Fruit fly (Drosophila melanogaster) whole organism, prepupa: Measurements from ENCODE around the gene ppk28.

Source experiments
- Blimp-1 ChIP-seq: fragments of 200-800 bp; sonication (Bioruptor generic); optimal IDR thresholded peaks from 3 replicates; lab custom pipeline; 2017; ENCODE audit warnings: missing biosample characterization, missing genetic modification characterization, mild to moderate bottlenecking, moderate library complexity, missing genetic modification reagents
- CG10631 ChIP-seq: fragments of 200-800 bp; sonication (Bioruptor generic); optimal IDR thresholded peaks from 2 replicates; lab custom pipeline; 2016; ENCODE audit warnings: missing biosample characterization, missing genetic modification characterization
- CG10669 ChIP-seq: fragments of 200-800 bp; sonication (Bioruptor generic); optimal IDR thresholded peaks from 3 replicates; lab custom pipeline; 2018; ENCODE audit warnings: missing biosample characterization, mild to moderate bottlenecking, missing genetic modification characterization, moderate library complexity
- CG11294 ChIP-seq: fragments of 200-800 bp; sonication (Bioruptor generic); IDR thresholded peaks from 2 replicates; pipeline ENCODE4 v1.3.6; 2022; ENCODE audit warnings: missing biosample characterization, missing genetic modification characterization
- CG11902 ChIP-seq: fragments of 200-800 bp; sonication (Bioruptor generic); optimal IDR thresholded peaks from 3 replicates; lab custom pipeline; 2016; ENCODE audit warnings: missing biosample characterization, missing genetic modification characterization
- CG15336 ChIP-seq: fragments of 200-800 bp; sonication (Bioruptor generic); IDR thresholded peaks from 2 replicates; pipeline ENCODE4 v1.3.6; 2022; ENCODE audit warnings: missing biosample characterization, missing genetic modification characterization
- CG1621 ChIP-seq: fragments of 200-800 bp; sonication (Bioruptor generic); optimal IDR thresholded peaks from 3 replicates; lab custom pipeline; 2018; ENCODE audit warnings: missing biosample characterization, mild to moderate bottlenecking, missing genetic modification characterization
- CG16779 ChIP-seq: fragments of 200-800 bp; sonication (Bioruptor generic); optimal IDR thresholded peaks from 3 replicates; lab custom pipeline; 2017; ENCODE audit warnings: missing biosample characterization, mild to moderate bottlenecking, missing genetic modification characterization
- CG32006 ChIP-seq: fragments of 200-800 bp; sonication (Bioruptor generic); optimal IDR thresholded peaks from 3 replicates; lab custom pipeline; 2017; ENCODE audit warnings: missing biosample characterization, mild to moderate bottlenecking, missing genetic modification characterization
- CG34406 ChIP-seq: fragments of 200-800 bp; sonication (Bioruptor generic); optimal IDR thresholded peaks from 3 replicates; lab custom pipeline; 2016; ENCODE audit warnings: missing biosample characterization, missing genetic modification characterization
- CG3919 ChIP-seq: fragments of 200-800 bp; sonication (Bioruptor generic); optimal IDR thresholded peaks from 3 replicates; lab custom pipeline; 2016; ENCODE audit warnings: missing biosample characterization, missing genetic modification characterization
- CG6163 ChIP-seq: fragments of 200-800 bp; sonication (Bioruptor generic); IDR thresholded peaks from 3 replicates; pipeline ENCODE4 v1.3.6; 2022; ENCODE audit warnings: missing biosample characterization, missing genetic modification characterization
- CG6854 ChIP-seq: fragments of 200-800 bp; sonication (Bioruptor generic); optimal IDR thresholded peaks from 2 replicates; lab custom pipeline; 2017; ENCODE audit warnings: missing biosample characterization, mild to moderate bottlenecking, missing genetic modification characterization
- CG8119 ChIP-seq: fragments of 200-800 bp; sonication (Bioruptor generic); IDR thresholded peaks from 3 replicates; pipeline ENCODE4 v1.3.6; 2022; ENCODE audit warnings: missing biosample characterization, missing genetic modification characterization
- CG9139 ChIP-seq: fragments of 200-800 bp; sonication (Bioruptor generic); optimal IDR thresholded peaks from 3 replicates; lab custom pipeline; 2017; ENCODE audit warnings: missing biosample characterization, mild to moderate bottlenecking, missing genetic modification characterization
- Eip78C ChIP-seq: fragments of 200-800 bp; sonication (Bioruptor generic); peaks from one replicate; lab custom pipeline; 2016; ENCODE audit warnings: missing biosample characterization, missing genetic modification characterization
- Eip93F ChIP-seq: fragments of 200-800 bp; sonication (Bioruptor generic); optimal IDR thresholded peaks from 2 replicates; lab custom pipeline; 2016; ENCODE audit warnings: missing biosample characterization, mild to moderate bottlenecking, missing genetic modification characterization
- Ets21C ChIP-seq: fragments of 200-800 bp; sonication (Bioruptor generic); optimal IDR thresholded peaks from 3 replicates; lab custom pipeline; 2016; ENCODE audit warnings: missing biosample characterization, missing genetic modification characterization
- Ets96B ChIP-seq: fragments of 200-800 bp; optimal IDR thresholded peaks from 2 replicates; lab custom pipeline; 2019; ENCODE audit warnings: missing biosample characterization, mild to moderate bottlenecking, missing genetic modification characterization, moderate library complexity
- Gug ChIP-seq: fragments of 200-800 bp; sonication (Bioruptor generic); IDR thresholded peaks from 2 replicates; pipeline ENCODE4 v1.3.6; 2022; ENCODE audit warnings: missing biosample characterization, missing genetic modification characterization
- Hr38 ChIP-seq: sonication (Bioruptor generic); optimal IDR thresholded peaks from 2 replicates; lab custom pipeline; 2016; ENCODE audit warnings: missing biosample characterization, missing genetic modification characterization
- Hr39 ChIP-seq: fragments of 200-800 bp; sonication (Bioruptor generic); optimal IDR thresholded peaks from 2 replicates; lab custom pipeline; 2016; ENCODE audit warnings: missing biosample characterization, missing genetic modification characterization
- Hr4 ChIP-seq: fragments of 200-800 bp; sonication (Bioruptor generic); optimal IDR thresholded peaks from 3 replicates; lab custom pipeline; 2016; ENCODE audit warnings: missing biosample characterization, missing genetic modification characterization
- Lpt ChIP-seq: fragments of 200-800 bp; sonication (Bioruptor generic); optimal IDR thresholded peaks from 3 replicates; lab custom pipeline; 2016; ENCODE audit warnings: missing biosample characterization, missing genetic modification characterization
- Met ChIP-seq: fragments of 200-800 bp; sonication (Bioruptor generic); optimal IDR thresholded peaks from 3 replicates; lab custom pipeline; 2016; ENCODE audit warnings: missing biosample characterization, missing genetic modification characterization
- Smox ChIP-seq: fragments of 200-800 bp; sonication (Bioruptor generic); optimal IDR thresholded peaks from 3 replicates; lab custom pipeline; 2016; ENCODE audit warnings: missing biosample characterization, missing genetic modification characterization
- Sox102F ChIP-seq: fragments of 200-800 bp; sonication (Bioruptor generic); optimal IDR thresholded peaks from 2 replicates; lab custom pipeline; 2016; ENCODE audit warnings: missing biosample characterization, mild to moderate bottlenecking, missing genetic modification characterization
- Sox15 ChIP-seq: fragments of 200-800 bp; sonication (Bioruptor generic); optimal IDR thresholded peaks from 3 replicates; lab custom pipeline; 2016; ENCODE audit warnings: missing biosample characterization, missing genetic modification characterization
- acj6 ChIP-seq: fragments of 200-800 bp; sonication (Bioruptor generic); optimal IDR thresholded peaks from 3 replicates; lab custom pipeline; 2016; ENCODE audit warnings: missing biosample characterization, missing genetic modification characterization
- cyc ChIP-seq: fragments of 200-800 bp; sonication (Bioruptor generic); optimal IDR thresholded peaks from 3 replicates; lab custom pipeline; 2016; ENCODE audit warnings: missing biosample characterization, missing genetic modification characterization
- dac ChIP-seq: fragments of 200-800 bp; sonication (Bioruptor generic); optimal IDR thresholded peaks from 2 replicates; lab custom pipeline; 2017; ENCODE audit warnings: missing biosample characterization, mild to moderate bottlenecking, missing genetic modification characterization
- dsx ChIP-seq: fragments of 200-800 bp; optimal IDR thresholded peaks from 3 replicates; lab custom pipeline; 2019; ENCODE audit warnings: missing biosample characterization, mild to moderate bottlenecking, missing genetic modification characterization, moderate library complexity; ENCODE audit not compliant: poor library complexity, severe bottlenecking
- eg ChIP-seq: fragments of 200-800 bp; sonication (Bioruptor generic); IDR thresholded peaks from 3 replicates; pipeline ENCODE4 v1.3.6; 2022; ENCODE audit warnings: missing biosample characterization, missing genetic modification characterization
- esn ChIP-seq: fragments of 200-800 bp; sonication (Bioruptor generic); optimal IDR thresholded peaks from 2 replicates; lab custom pipeline; 2016; ENCODE audit warnings: missing biosample characterization, mild to moderate bottlenecking, missing genetic modification characterization, moderate library complexity
- fd59A ChIP-seq: fragments of 200-800 bp; sonication (Bioruptor generic); optimal IDR thresholded peaks from 2 replicates; lab custom pipeline; 2017; ENCODE audit warnings: missing biosample characterization, mild to moderate bottlenecking, missing genetic modification characterization, missing genetic modification reagents
- fd85E ChIP-seq: fragments of 200-800 bp; sonication (Bioruptor generic); optimal IDR thresholded peaks from 3 replicates; lab custom pipeline; 2016; ENCODE audit warnings: missing biosample characterization, missing genetic modification characterization
- fkh ChIP-seq: fragments of 200-800 bp; sonication (Bioruptor generic); optimal IDR thresholded peaks from 3 replicates; lab custom pipeline; 2017; ENCODE audit warnings: missing biosample characterization, mild to moderate bottlenecking, missing genetic modification characterization, moderate library complexity
- lz ChIP-seq: fragments of 200-800 bp; sonication (Bioruptor generic); optimal IDR thresholded peaks from 3 replicates; lab custom pipeline; 2016; ENCODE audit warnings: missing biosample characterization, missing genetic modification characterization
- net ChIP-seq: fragments of 200-800 bp; sonication (Bioruptor generic); optimal IDR thresholded peaks from 3 replicates; lab custom pipeline; 2016; ENCODE audit warnings: missing biosample characterization, missing genetic modification characterization
- salr ChIP-seq, 2 experiments: fragments of 200-800 bp; sonication (Bioruptor generic); optimal IDR thresholded peaks; 3 replicates each; lab custom pipeline; 2016 to 2018; ENCODE audit warnings: missing biosample characterization in 2 of 2, missing genetic modification characterization in 2 of 2, mild to moderate bottlenecking in 1 of 2
- ss ChIP-seq, 2 experiments: fragments of 200-800 bp; sonication (Bioruptor generic); optimal IDR thresholded peaks; 2 replicates in 1 of 2; 3 replicates in 1 of 2; lab custom pipeline; 2017 to 2018; ENCODE audit warnings: mild to moderate bottlenecking in 2 of 2, missing biosample characterization in 2 of 2, missing genetic modification characterization in 2 of 2, moderate library complexity in 1 of 2
- svp ChIP-seq: fragments of 200-800 bp; sonication (Bioruptor generic); peaks from one replicate; lab custom pipeline; 2016; ENCODE audit warnings: missing biosample characterization, missing genetic modification characterization
- topi ChIP-seq: fragments of 200-800 bp; sonication (Bioruptor generic); optimal IDR thresholded peaks from 3 replicates; lab custom pipeline; 2016; ENCODE audit warnings: missing biosample characterization, missing genetic modification characterization
- vri ChIP-seq: fragments of 200-800 bp; sonication (Bioruptor generic); optimal IDR thresholded peaks from 3 replicates; lab custom pipeline; 2016; ENCODE audit warnings: missing biosample characterization, mild to moderate bottlenecking, missing genetic modification characterization

Gene ppk28

dm6 chrX:16780244-16780643 is 25.6 kb upstream of the ppk28 start:
- TF ChIP-seq acj6 (GFP tag; lab: Kevin White, UChicago) (no peak), CG34406 (GFP tag; lab: Kevin White, UChicago) (no peak), fkh (GFP tag; lab: Kevin White, UChicago) (peak; percentile 17), Ets96B (tag; lab: Kevin White, UChicago) (no peak), CG10669 (GFP tag; lab: Kevin White, UChicago) (no peak), CG11902 (no peak), Sox102F (GFP tag; lab: Kevin White, UChicago) (no peak)

dm6 chrX:16781055-16781454 is 24.8 kb upstream of the ppk28 start:
- TF ChIP-seq Eip78C (GFP tag; lab: Kevin White, UChicago) (peak; percentile 57), salr (GFP tag; optimal IDR thresholded peaks at IDR 0.05; lab: Kevin White, UChicago) (no peak), CG16779 (no peak), fkh (GFP tag; lab: Kevin White, UChicago) (no peak), CG11902 (no peak), lz (no peak), CG6163 (GFP tag; lab: Robert Waterston, UW) (0 out of 3 replicates have a peak, but pooled peaks have one; percentile 7), CG34406 (GFP tag; lab: Kevin White, UChicago) (no peak), CG15336 (GFP tag; lab: Robert Waterston, UW) (peak; percentile 40; the same call in 1 of the 2 replicates), Lpt (GFP tag; lab: Kevin White, UChicago) (no peak), Sox15 (GFP tag; lab: Kevin White, UChicago) (no peak), dsx (GFP tag; lab: Kevin White, UChicago) (no peak), CG11294 (GFP tag; lab: Robert Waterston, UW) (no peak), CG3919 (GFP tag; lab: Kevin White, UChicago) (no peak), vri (GFP tag; lab: Kevin White, UChicago) (no peak), Hr4 (GFP tag; lab: Kevin White, UChicago) (peak; percentile 8), Eip93F (GFP tag; lab: Kevin White, UChicago) (no peak), topi (GFP tag; lab: Kevin White, UChicago) (no peak), cyc (GFP tag; lab: Kevin White, UChicago) (no peak), eg (GFP tag; lab: Robert Waterston, UW) (peak; percentile 42), Gug (GFP tag; lab: Robert Waterston, UW) (no peak), Hr39 (no peak), Hr38 (GFP tag; lab: Kevin White, UChicago) (no peak), CG32006 (GFP tag; lab: Kevin White, UChicago) (peak; percentile 35)

- TF ChIP-seq fd85E: no peak
- TF ChIP-seq CG9139 (GFP tag; lab: Kevin White, UChicago): no peak
- peak; percentile 43; the same call in 1 of the 2 replicates for TF ChIP-seq CG11294 (GFP tag; lab: Robert Waterston, UW)
- TF ChIP-seq CG3919 (GFP tag; lab: Kevin White, UChicago): peak; percentile 31
- TF ChIP-seq ss (GFP tag; optimal IDR thresholded peaks at IDR 0.05; lab: Kevin White, UChicago): no peak
- TF ChIP-seq CG34406 (GFP tag; lab: Kevin White, UChicago): no peak
- peak; percentile 55 for TF ChIP-seq fkh (GFP tag; lab: Kevin White, UChicago)
- peak; percentile 6 for TF ChIP-seq cyc (GFP tag; lab: Kevin White, UChicago)
- no peak for TF ChIP-seq vri (GFP tag; lab: Kevin White, UChicago)
- no peak for TF ChIP-seq fd59A (GFP tag; lab: Kevin White, UChicago)
- TF ChIP-seq Eip93F (GFP tag; lab: Kevin White, UChicago): no peak
- peak; percentile 68 for TF ChIP-seq Hr4 (GFP tag; lab: Kevin White, UChicago)
- peak; percentile 51 for TF ChIP-seq net (GFP tag; lab: Kevin White, UChicago)
- TF ChIP-seq Lpt (GFP tag; lab: Kevin White, UChicago): peak; percentile 56
- peak; percentile 53; the same call in 1 of the 2 replicates for TF ChIP-seq Gug (GFP tag; lab: Robert Waterston, UW)
- TF ChIP-seq CG8119: peak; percentile 65
- no peak for TF ChIP-seq Hr38 (GFP tag; lab: Kevin White, UChicago)
- TF ChIP-seq Smox (GFP tag; lab: Kevin White, UChicago): no peak
- TF ChIP-seq Ets21C (GFP tag; lab: Kevin White, UChicago): no peak
- peak; percentile 18 for TF ChIP-seq dac (GFP tag; lab: Kevin White, UChicago)
- no peak for TF ChIP-seq Met
- peak; percentile 72 for TF ChIP-seq eg (GFP tag; lab: Robert Waterston, UW)
- peak; percentile 7 for TF ChIP-seq esn (GFP tag; lab: Kevin White, UChicago)
- TF ChIP-seq CG10631: peak; percentile 5
- no peak for TF ChIP-seq Blimp-1
- peak; percentile 75 for TF ChIP-seq CG6163 (GFP tag; lab: Robert Waterston, UW)
- no peak for TF ChIP-seq svp (GFP tag; lab: Kevin White, UChicago)
- no peak for TF ChIP-seq Hr39
- no peak for TF ChIP-seq CG1621 (tag; lab: Kevin White, UChicago)
- no peak for TF ChIP-seq CG6854 (GFP tag; lab: Kevin White, UChicago)
- TF ChIP-seq Eip78C (GFP tag; lab: Kevin White, UChicago): peak; percentile 76
Measured at dm6 chrX:16782175-16782916, 23.5 kb upstream of the ppk28 start.
